Worm (Caenorhabditis elegans): Measurements from ENCODE around the gene dpyd-1.
A peak's percentile ranks its signal among the peaks of the same experiment; 100 is the strongest.

Gene dpyd-1

DNA sequence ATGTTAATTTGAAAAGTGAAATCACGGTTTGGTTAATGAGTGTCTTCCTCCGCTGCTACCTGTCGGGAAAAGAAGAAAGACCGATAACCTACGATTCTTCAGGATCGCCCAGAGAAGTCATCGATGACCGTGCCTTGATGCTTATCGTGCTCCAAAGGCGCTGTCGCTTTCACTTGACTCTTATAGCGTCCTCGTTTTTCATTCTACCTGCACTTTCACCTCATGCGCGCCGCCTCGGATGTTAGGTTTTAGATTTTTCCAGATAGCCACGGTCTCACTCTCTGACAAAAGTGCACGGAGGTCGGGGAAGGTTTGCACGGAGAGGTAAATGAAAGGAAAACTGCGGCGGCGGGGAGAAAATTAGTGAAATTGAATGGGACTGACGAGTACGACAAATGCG, 21.2 kb downstream of the dpyd-1 start:
- no peak for TF ChIP-seq nhr-41 (GFP tag; IDR thresholded peaks at IDR 0.05)
- no peak for TF ChIP-seq egl-43 (GFP tag; IDR thresholded peaks at IDR 0.05)
- no peak for TF ChIP-seq dpl-1 (GFP tag; optimal IDR thresholded peaks at IDR 0.05)
- TF ChIP-seq mep-1 (tag; optimal IDR thresholded peaks at IDR 0.05) = no peak
- TF ChIP-seq R02D3.7 (tag; optimal IDR thresholded peaks at IDR 0.05) = no peak

DNA sequence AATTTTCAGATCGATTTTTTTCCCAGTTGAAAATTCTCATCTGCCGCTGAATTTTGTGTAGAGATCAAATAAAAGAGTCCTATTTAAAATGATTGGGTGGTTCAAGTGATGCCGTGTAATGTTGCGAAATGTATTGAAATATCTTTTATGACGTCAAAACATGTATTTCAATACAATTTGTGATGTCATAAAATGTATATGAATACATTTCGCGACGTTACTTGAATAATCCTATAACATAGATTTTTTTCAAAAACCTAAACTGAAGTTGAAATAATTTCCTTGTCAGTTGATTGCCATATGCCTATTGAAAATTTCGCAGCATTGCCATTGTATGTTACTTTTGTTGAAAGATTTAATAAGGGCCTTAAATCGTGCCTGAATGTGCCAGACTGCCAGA, 21.9 kb downstream of the dpyd-1 start, which contains the start of gene F55D1.1:
Gene F55D1.1 (plus strand): TSS at position 301 of the 400 bp plus-strand sequence.
- TF ChIP-seq ztf-11 (tag; optimal IDR thresholded peaks at IDR 0.05) (no peak), tra-1 (GFP tag; IDR thresholded peaks at IDR 0.05) (no peak), lim-7 (GFP tag; IDR thresholded peaks at IDR 0.05) (no peak), zfp-3 (GFP tag; conservative IDR thresholded peaks at IDR 0.05) (no peak), sdz-12 (GFP tag; optimal IDR thresholded peaks at IDR 0.05) (no peak), nhr-76 (tag; optimal IDR thresholded peaks at IDR 0.05) (no peak), vab-7 (GFP tag; IDR thresholded peaks at IDR 0.05) (no peak), nhr-25 (tag; optimal IDR thresholded peaks at IDR 0.05; ENCODE audit: borderline replicate concordance, insufficient read depth) (no peak), snpc-4 (tag; optimal IDR thresholded peaks at IDR 0.05) (no peak), ztf-7 (tag; optimal IDR thresholded peaks at IDR 0.05) (no peak), lin-29 (GFP tag; IDR thresholded peaks at IDR 0.05) (no peak), fos-1 (tag; optimal IDR thresholded peaks at IDR 0.05) (no peak), daf-12 (tag; optimal IDR thresholded peaks at IDR 0.05) (no peak), Y75B8A.6 (GFP tag; IDR thresholded peaks at IDR 0.05) (no peak)

DNA sequence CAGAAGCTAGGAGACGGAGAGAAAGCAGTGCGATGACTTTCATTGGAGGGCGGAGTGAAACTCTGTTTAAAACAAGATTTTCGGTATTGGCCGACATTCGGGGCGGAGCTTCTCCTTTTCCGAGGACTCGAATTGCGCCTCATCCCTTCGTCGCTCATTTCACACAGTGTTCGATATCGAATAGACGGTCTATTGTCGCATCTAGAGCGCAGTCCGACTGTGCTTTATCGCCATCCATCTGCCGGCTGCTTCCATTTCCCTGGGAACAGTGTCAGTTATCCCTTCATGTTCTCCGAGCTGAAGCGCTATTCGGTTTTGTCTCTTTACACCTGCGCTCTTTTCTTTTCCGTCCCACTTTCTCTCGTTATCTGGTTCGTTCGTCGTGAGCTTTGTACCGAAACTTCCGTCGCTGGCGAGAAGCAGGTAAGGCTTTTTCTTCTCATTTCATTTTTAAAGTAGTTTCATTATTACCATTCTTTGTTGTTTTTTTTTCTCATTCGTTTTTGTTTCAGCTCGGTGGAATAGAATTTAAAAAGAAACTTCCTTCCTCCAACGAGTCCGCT, 25.2 kb downstream of the dpyd-1 start, which contains the start of the genes bus-8A and bus-8B:
Gene bus-8A (plus strand): TSS at position 96 of the 563 bp plus-strand sequence.
Gene bus-8B (plus strand): TSS at position 513 of the 563 bp plus-strand sequence.
- TF ChIP-seq ztf-11 (tag; optimal IDR thresholded peaks at IDR 0.05) = no peak
- TF ChIP-seq unc-62 (GFP tag; optimal IDR thresholded peaks at IDR 0.05 in 1 of 2) = peak in 1 of 2 experiments; percentile 94
- no peak for TF ChIP-seq unc-62 (tag; optimal IDR thresholded peaks at IDR 0.05)
- TF ChIP-seq egl-43 (GFP tag; IDR thresholded peaks at IDR 0.05) = 0 out of 2 replicates have a peak, but pooled peaks have one; percentile 24

DNA sequence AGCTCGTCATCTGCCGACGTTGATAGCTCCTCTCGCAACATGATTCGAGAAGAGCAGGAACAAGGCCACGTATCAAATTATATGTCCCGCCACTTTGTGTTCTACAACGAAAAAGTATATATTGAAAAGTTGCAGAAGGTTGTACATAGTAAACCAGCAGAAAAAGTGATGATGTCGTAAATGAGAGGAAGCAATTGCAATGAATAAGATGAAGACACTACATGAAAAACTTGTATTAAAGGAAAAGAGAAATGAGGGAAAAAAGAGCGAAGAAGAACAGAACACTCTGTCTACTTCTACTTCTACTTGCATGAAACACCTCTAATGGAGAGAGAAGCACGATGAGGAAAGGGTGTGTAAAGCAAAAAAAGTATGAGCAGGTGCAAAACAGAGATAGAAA, 37.5 kb downstream of the dpyd-1 start, which contains the start of gene T23F2.2:
Gene T23F2.2 (minus strand): TSS at position 101 of the 400 bp plus-strand sequence.
- no peak for TF ChIP-seq rbr-2 (tag; optimal IDR thresholded peaks at IDR 0.05)
- TF ChIP-seq ama-1 (optimal IDR thresholded peaks at IDR 0.05) = no peak
- TF ChIP-seq fkh-10 (GFP tag; optimal IDR thresholded peaks at IDR 0.05) = no peak
- TF ChIP-seq mes-2 (tag; optimal IDR thresholded peaks at IDR 0.05; ENCODE audit: poor library complexity, severe bottlenecking) = no peak
- TF ChIP-seq hlh-11 (tag; optimal IDR thresholded peaks at IDR 0.05) = no peak
- TF ChIP-seq zfp-3 (GFP tag; conservative IDR thresholded peaks at IDR 0.05) = no peak
- TF ChIP-seq ZK337.2 (GFP tag; IDR thresholded peaks at IDR 0.05) = no peak
- TF ChIP-seq duxl-1 (tag; optimal IDR thresholded peaks at IDR 0.05; ENCODE audit: poor library complexity) = no peak

DNA sequence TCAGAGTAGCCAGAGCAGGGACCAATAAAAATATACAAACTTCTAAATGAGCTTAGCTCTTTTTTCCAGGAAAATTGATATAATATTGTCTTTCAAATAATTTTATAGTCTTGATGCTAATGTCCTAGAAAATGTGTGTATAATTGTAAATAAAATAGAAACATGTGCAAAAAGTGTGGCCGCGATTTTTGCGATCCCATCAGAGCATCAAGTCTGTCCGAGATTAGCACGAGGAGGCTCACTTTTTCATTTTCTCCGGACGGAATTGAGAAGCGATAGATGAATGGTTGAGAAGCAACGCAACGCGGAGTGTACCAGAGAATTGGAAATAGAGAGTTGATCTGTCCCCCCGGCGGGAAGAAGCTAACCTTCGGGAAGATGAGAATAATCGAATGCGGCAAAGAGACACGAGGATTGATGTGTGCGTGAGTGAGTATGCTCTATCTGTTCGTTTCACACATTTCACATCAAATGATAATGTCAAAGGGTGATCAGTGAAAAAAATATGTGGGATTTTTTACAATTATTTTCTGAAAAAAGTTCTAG, 38.8 kb downstream of the dpyd-1 start:
- TF ChIP-seq hlh-11 (tag; optimal IDR thresholded peaks at IDR 0.05) (peak; percentile 33), mxl-3 (GFP tag; optimal IDR thresholded peaks at IDR 0.05) (peak; percentile 20), hmg-1.1 (GFP tag; IDR thresholded peaks at IDR 0.05) (no peak), unc-39 (tag; optimal IDR thresholded peaks at IDR 0.05) (no peak), nhr-11 (tag; optimal IDR thresholded peaks at IDR 0.05) (peak; percentile 2), aha-1 (tag) (peak; percentile 53)

Measured in whole organism, L4 larva.